Worm (Caenorhabditis elegans) whole organism, young adult: ENCODE data around the gene Y73B6BL.22.

Experiments
- B0261.1 ChIP-seq: sonication (generic microtip); optimal IDR thresholded peaks from 2 replicates; lab custom pipeline; 2016; ENCODE audit warnings: mild to moderate bottlenecking, missing genetic modification characterization, moderate library complexity, missing compliant biosample characterization
- F23B12.7 ChIP-seq: sonication (generic microtip); optimal IDR thresholded peaks from 2 replicates; lab custom pipeline; 2017; ENCODE audit warnings: missing genetic modification characterization, mild to moderate bottlenecking, missing compliant biosample characterization, antibody characterized with exemption, moderate library complexity; ENCODE audit not compliant: insufficient read depth
- F33H1.4 ChIP-seq: fragments of 200-800 bp; sonication (Bioruptor generic); IDR thresholded peaks from 2 replicates; pipeline ENCODE4 v1.3.6; 2022; ENCODE audit warnings: missing genetic modification reagents, missing genetic modification characterization, missing compliant biosample characterization
- F37B4.10 ChIP-seq: fragments of 200-800 bp; sonication (Bioruptor generic); IDR thresholded peaks from 2 replicates; pipeline ENCODE4 v1.3.6; 2022; ENCODE audit warnings: missing genetic modification characterization, missing compliant biosample characterization
- F49E8.2 ChIP-seq: sonication (generic microtip); optimal IDR thresholded peaks from 3 replicates; lab custom pipeline; 2017; ENCODE audit warnings: missing genetic modification characterization, mild to moderate bottlenecking, missing compliant biosample characterization, antibody characterized with exemption, moderate library complexity; ENCODE audit not compliant: insufficient read depth
- F55B11.4 ChIP-seq: sonication (generic microtip); optimal IDR thresholded peaks from 2 replicates; lab custom pipeline; 2016; ENCODE audit warnings: missing compliant biosample characterization, missing genetic modification characterization, borderline replicate concordance; ENCODE audit not compliant: insufficient read depth
- K11D2.4 ChIP-seq: fragments of 200-800 bp; sonication (Bioruptor generic); IDR thresholded peaks from 2 replicates; pipeline ENCODE4 v1.3.6; 2022; ENCODE audit warnings: missing genetic modification reagents, missing genetic modification characterization, missing compliant biosample characterization
- Y67H2A.10 ChIP-seq: fragments of 200-800 bp; sonication (Bioruptor generic); conservative IDR thresholded peaks from 2 replicates; pipeline ENCODE4 v1.3.6; 2022; ENCODE audit warnings: missing genetic modification reagents, missing genetic modification characterization, missing compliant biosample characterization
- Y95B8A.8 ChIP-seq: fragments of 200-800 bp; sonication (Bioruptor generic); IDR thresholded peaks from 2 replicates; pipeline ENCODE4 v1.3.6; 2022; ENCODE audit warnings: missing genetic modification reagents, missing genetic modification characterization, missing compliant biosample characterization
- athp-1 ChIP-seq: sonication (generic microtip); optimal IDR thresholded peaks from 2 replicates; lab custom pipeline; 2017; ENCODE audit warnings: mild to moderate bottlenecking, missing genetic modification characterization, missing compliant biosample characterization
- attf-5 ChIP-seq: fragments of 200-800 bp; sonication (Bioruptor generic); optimal IDR thresholded peaks from 2 replicates; lab custom pipeline; 2018; ENCODE audit warnings: mild to moderate bottlenecking, missing genetic modification characterization, missing compliant biosample characterization
- attf-6 ChIP-seq: fragments of 200-800 bp; sonication (Bioruptor generic); IDR thresholded peaks from 2 replicates; pipeline ENCODE4 v1.3.6; 2022; ENCODE audit warnings: missing genetic modification reagents, missing genetic modification characterization, missing compliant biosample characterization
- cebp-1 ChIP-seq, 2 experiments: fragments of 200-800 bp in 1 of 2; sonication (Bioruptor generic) in 1 of 2; sonication (generic microtip) in 1 of 2; IDR thresholded peaks in 1 of 2; optimal IDR thresholded peaks in 1 of 2; 2 replicates each; pipeline versions ENCODE4 v1.3.6 to Lab custom; 2017 to 2022; ENCODE audit warnings: missing compliant biosample characterization in 2 of 2, missing genetic modification characterization in 2 of 2, mild to moderate bottlenecking in 1 of 2, missing genetic modification reagents in 1 of 2, moderate library complexity in 1 of 2
- ceh-40 ChIP-seq: fragments of 200-800 bp; sonication (Bioruptor generic); IDR thresholded peaks from 2 replicates; pipeline ENCODE4 v1.3.6; 2022; ENCODE audit warnings: missing genetic modification characterization, missing compliant biosample characterization
- ceh-79 ChIP-seq: sonication (generic microtip); optimal IDR thresholded peaks from 2 replicates; lab custom pipeline; 2017; ENCODE audit warnings: mild to moderate bottlenecking, missing genetic modification characterization, missing compliant biosample characterization
- ceh-91 ChIP-seq: fragments of 200-800 bp; sonication (Bioruptor generic); IDR thresholded peaks from 2 replicates; pipeline ENCODE4 v1.3.6; 2022; ENCODE audit warnings: missing genetic modification reagents, missing genetic modification characterization, missing compliant biosample characterization
- egl-18 ChIP-seq: fragments of 200-800 bp; sonication (Bioruptor generic); IDR thresholded peaks from 2 replicates; pipeline ENCODE4 v1.3.6; 2022; ENCODE audit warnings: missing genetic modification reagents, missing genetic modification characterization, missing compliant biosample characterization
- egrh-3 ChIP-seq: fragments of 200-800 bp; sonication (Bioruptor generic); IDR thresholded peaks from 2 replicates; pipeline ENCODE4 v1.3.6; 2022; ENCODE audit warnings: missing genetic modification reagents, missing genetic modification characterization, missing compliant biosample characterization
- fkh-3 ChIP-seq: sonication (generic microtip); optimal IDR thresholded peaks from 2 replicates; lab custom pipeline; 2016; ENCODE audit warnings: mild to moderate bottlenecking, missing genetic modification characterization, missing compliant biosample characterization
- hmg-1.2 ChIP-seq: fragments of 200-800 bp; sonication (Bioruptor generic); IDR thresholded peaks from 2 replicates; pipeline ENCODE4 v1.3.6; 2022; ENCODE audit warnings: missing genetic modification reagents, missing genetic modification characterization, missing compliant biosample characterization
- hrde-1 ChIP-seq: sonication (generic microtip); optimal IDR thresholded peaks from 2 replicates; lab custom pipeline; 2016; ENCODE audit warnings: missing genetic modification characterization, mild to moderate bottlenecking, missing compliant biosample characterization, moderate library complexity, missing genotype, missing genetic modification reagents, borderline replicate concordance
- lag-1 ChIP-seq: fragments of 200-800 bp; sonication (Bioruptor generic); IDR thresholded peaks from 2 replicates; pipeline ENCODE4 v1.3.6; 2022; ENCODE audit warnings: missing genetic modification reagents, missing genetic modification characterization, missing compliant biosample characterization
- let-607 ChIP-seq, 2 experiments: fragments of 200-800 bp in 1 of 2; sonication (Bioruptor generic) in 1 of 2; sonication (generic microtip) in 1 of 2; optimal IDR thresholded peaks; 2 replicates each; lab custom pipeline; 2016 to 2018; ENCODE audit warnings: mild to moderate bottlenecking in 2 of 2, missing compliant biosample characterization in 2 of 2, missing genetic modification characterization in 2 of 2, moderate library complexity in 2 of 2, missing genotype in 1 of 2
- lin-40 ChIP-seq: sonication (generic microtip); optimal IDR thresholded peaks from 2 replicates; lab custom pipeline; 2016; ENCODE audit warnings: missing genetic modification characterization, mild to moderate bottlenecking, missing compliant biosample characterization, missing genotype, missing genetic modification reagents
- lin-54 ChIP-seq: fragments of 200-800 bp; sonication (Bioruptor generic); optimal IDR thresholded peaks from 2 replicates; lab custom pipeline; 2018; ENCODE audit warnings: mild to moderate bottlenecking, missing genetic modification characterization, missing compliant biosample characterization
- madf-10 ChIP-seq: sonication (generic microtip); optimal IDR thresholded peaks from 2 replicates; lab custom pipeline; 2016; ENCODE audit warnings: mild to moderate bottlenecking, missing genetic modification characterization, missing compliant biosample characterization
- mxl-1 ChIP-seq: sonication (generic microtip); optimal IDR thresholded peaks from 2 replicates; lab custom pipeline; 2016; ENCODE audit warnings: missing genetic modification characterization, missing compliant biosample characterization
- nfya-2 ChIP-seq: fragments of 200-800 bp; sonication (Bioruptor generic); IDR thresholded peaks from 2 replicates; pipeline ENCODE4 v1.3.6; 2022; ENCODE audit warnings: missing genetic modification reagents, missing genetic modification characterization, missing compliant biosample characterization
- nhr-179 ChIP-seq: sonication (generic microtip); optimal IDR thresholded peaks from 2 replicates; lab custom pipeline; 2016; ENCODE audit warnings: mild to moderate bottlenecking, missing genetic modification characterization, missing compliant biosample characterization
- nhr-90 ChIP-seq: sonication (generic microtip); optimal IDR thresholded peaks from 2 replicates; lab custom pipeline; 2016; ENCODE audit warnings: missing genotype, mild to moderate bottlenecking, missing genetic modification characterization, missing compliant biosample characterization
- pha-4 ChIP-seq: fragments of 150-350 bp; sonication (generic microtip); optimal IDR thresholded peaks from 2 replicates; lab custom pipeline; 2014; ENCODE audit warnings: missing biosample characterization, missing genetic modification reagents, missing genetic modification characterization
- sptf-2 ChIP-seq: fragments of 200-800 bp; sonication (Bioruptor generic); optimal IDR thresholded peaks from 2 replicates; lab custom pipeline; 2018; ENCODE audit warnings: mild to moderate bottlenecking, missing genetic modification characterization, missing compliant biosample characterization
- xnd-1 ChIP-seq: sonication (generic microtip); optimal IDR thresholded peaks from 2 replicates; lab custom pipeline; 2016; ENCODE audit warnings: missing genotype, missing genetic modification reagents, missing genetic modification characterization, missing compliant biosample characterization
- ztf-25 ChIP-seq: fragments of 200-800 bp; sonication (Bioruptor generic); IDR thresholded peaks from 2 replicates; pipeline ENCODE4 v1.3.6; 2022; ENCODE audit warnings: missing genetic modification reagents, missing genetic modification characterization, missing compliant biosample characterization
- ztf-28 ChIP-seq: fragments of 200-800 bp; sonication (Bioruptor generic); IDR thresholded peaks from 2 replicates; pipeline ENCODE4 v1.3.6; 2022; ENCODE audit warnings: missing genetic modification reagents, missing genetic modification characterization, missing compliant biosample characterization
- ztf-3 ChIP-seq: fragments of 200-800 bp; sonication (Bioruptor generic); optimal IDR thresholded peaks from 2 replicates; lab custom pipeline; 2018; ENCODE audit warnings: mild to moderate bottlenecking, missing genetic modification characterization, missing compliant biosample characterization

Gene Y73B6BL.22

DNA sequence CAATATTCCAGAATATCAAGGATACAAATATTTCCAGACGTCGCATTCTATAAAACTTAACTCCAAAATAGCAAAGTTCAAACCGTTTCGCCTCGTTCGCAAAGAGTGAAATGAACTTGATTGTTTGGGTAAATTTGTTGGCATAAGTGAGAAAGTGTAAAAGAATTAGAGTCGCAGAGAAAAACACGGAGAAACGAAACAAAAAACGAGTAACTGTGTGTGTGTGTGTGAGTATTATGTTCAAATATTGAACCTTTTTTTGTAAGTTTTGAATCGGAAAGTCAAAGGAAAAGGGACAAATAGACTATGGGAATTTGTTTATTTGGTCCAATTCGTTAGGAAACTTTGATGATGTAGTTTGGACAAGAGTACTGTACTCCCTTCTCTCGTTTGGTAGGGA lies 15.1 kb upstream of the Y73B6BL.22 start, which contains the start of gene acp-7:
Gene acp-7, minus strand, starts transcription at position 101 of the 400 bp plus-strand sequence.
- TF ChIP-seq pha-4 (tag; lab: Kevin White, UChicago): peak; percentile 19
- no peak for TF ChIP-seq ceh-79 (tag; lab: Kevin White, UChicago)
- TF ChIP-seq hmg-1.2 (GFP tag; lab: Robert Waterston, UW): 0 out of 2 replicates have a peak, but pooled peaks have one; percentile 20
- TF ChIP-seq nhr-179 (tag; lab: Kevin White, UChicago): no peak

DNA sequence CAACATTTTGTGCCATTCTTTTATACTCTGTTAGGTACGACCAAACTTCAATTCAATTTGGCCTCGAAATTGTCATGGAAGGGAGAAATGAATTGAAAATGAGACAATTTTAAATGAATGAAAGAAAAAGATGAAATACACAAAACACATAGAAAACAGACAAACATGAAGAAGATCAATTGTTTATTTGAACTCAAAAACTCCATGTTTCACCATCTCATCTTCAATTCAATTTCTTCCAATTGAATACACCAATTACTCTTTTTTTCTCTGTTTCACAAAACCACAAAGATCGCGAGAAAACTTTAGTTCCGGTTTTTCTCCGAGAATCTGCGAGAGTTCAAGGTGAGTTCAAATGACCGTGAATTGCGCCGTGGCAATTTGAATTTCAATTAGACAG lies 10.8 kb upstream of the Y73B6BL.22 start:
- TF ChIP-seq F37B4.10 (GFP tag; lab: Robert Waterston, UW) (no peak), nhr-90 (tag; lab: Kevin White, UChicago) (no peak), lag-1 (GFP tag; lab: Robert Waterston, UW) (no peak), hrde-1 (tag; lab: Kevin White, UChicago) (no peak), F55B11.4 (no peak), F33H1.4 (GFP tag; lab: Robert Waterston, UW) (no peak), B0261.1 (no peak), Y95B8A.8 (GFP tag; lab: Robert Waterston, UW) (no peak), lin-40 (tag; lab: Kevin White, UChicago) (no peak), fkh-3 (tag; lab: Kevin White, UChicago) (no peak), ceh-40 (GFP tag; lab: Robert Waterston, UW) (no peak), xnd-1 (tag; lab: Kevin White, UChicago) (no peak), nfya-2 (GFP tag; lab: Robert Waterston, UW) (no peak), madf-10 (tag; lab: Kevin White, UChicago) (no peak), ceh-91 (GFP tag; lab: Robert Waterston, UW) (no peak), ztf-3 (no peak), F23B12.7 (tag; lab: Kevin White, UChicago) (no peak), attf-6 (GFP tag; lab: Robert Waterston, UW) (no peak)
- TF ChIP-seq, all 124 proteins: peak for 0

DNA sequence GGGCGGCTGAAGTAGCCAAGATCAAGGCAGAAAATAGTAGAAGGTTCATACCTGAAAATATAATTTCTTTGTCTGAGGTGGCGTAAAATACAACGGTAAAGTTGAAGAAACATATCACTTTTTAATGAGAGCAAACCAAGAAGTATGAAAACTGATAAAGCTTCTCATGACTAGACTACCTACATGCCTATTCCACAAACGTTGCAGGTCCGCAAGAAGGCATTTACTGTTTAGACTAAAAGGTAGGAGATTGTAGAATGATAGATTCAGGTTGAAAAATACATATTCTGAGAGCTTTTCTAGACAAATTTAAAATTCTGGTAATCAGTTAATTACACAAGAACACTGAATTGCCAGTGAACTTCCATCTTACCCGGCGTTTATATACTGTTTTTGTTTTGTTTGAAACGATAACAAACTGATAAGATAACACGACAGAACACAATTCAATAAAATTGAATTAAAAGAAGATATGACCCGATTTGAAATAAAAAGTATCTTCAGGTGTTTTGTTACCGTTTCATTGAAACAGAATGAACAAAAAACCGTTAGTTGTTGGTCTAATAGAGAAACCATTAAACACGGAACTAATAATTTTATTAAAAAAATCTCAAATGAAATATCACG lies 9.7 kb upstream of the Y73B6BL.22 start, which contains the start of gene acp-6:
Gene acp-6, minus strand, starts transcription at position 51 of the 627 bp plus-strand sequence.
- no peak for TF ChIP-seq athp-1 (tag; lab: Kevin White, UChicago)
- no peak for TF ChIP-seq attf-5 (GFP tag; lab: Kevin White, UChicago)
- TF ChIP-seq cebp-1 (GFP tag; IDR thresholded peaks at IDR 0.05; lab: Robert Waterston, UW): no peak
- TF ChIP-seq cebp-1 (tag; optimal IDR thresholded peaks at IDR 0.05; lab: Kevin White, UChicago): no peak
- TF ChIP-seq let-607 (tag; optimal IDR thresholded peaks at IDR 0.05; lab: Kevin White, UChicago): no peak
- TF ChIP-seq F49E8.2 (tag; lab: Kevin White, UChicago): no peak
- no peak for TF ChIP-seq sptf-2 (GFP tag; lab: Kevin White, UChicago)
- TF ChIP-seq mxl-1: no peak
- no peak for TF ChIP-seq egl-18 (GFP tag; lab: Robert Waterston, UW)
- no peak for TF ChIP-seq egrh-3 (GFP tag; lab: Robert Waterston, UW)
- TF ChIP-seq ztf-25 (GFP tag; lab: Robert Waterston, UW): no peak
- no peak for TF ChIP-seq K11D2.4 (GFP tag; lab: Robert Waterston, UW)
- no peak for TF ChIP-seq xnd-1 (tag; lab: Kevin White, UChicago)
- TF ChIP-seq Y67H2A.10 (GFP tag; lab: Robert Waterston, UW): no peak
- no peak for TF ChIP-seq ztf-28 (GFP tag; lab: Robert Waterston, UW)
- TF ChIP-seq lin-54 (GFP tag; lab: Kevin White, UChicago): no peak
